Worm (Caenorhabditis elegans) whole organism, L2 larva: Measurements from ENCODE around the gene srg-3.

Experiments used
- F13H6.1 ChIP-seq: sonication (generic microtip); optimal IDR thresholded peaks from 2 replicates; lab custom pipeline; 2016; ENCODE audit warnings: missing genetic modification characterization, missing compliant biosample characterization
- R02D3.7 ChIP-seq: fragments of 150-350 bp; optimal IDR thresholded peaks from 2 replicates; lab custom pipeline; 2014; ENCODE audit warnings: missing biosample characterization, missing genetic modification characterization
- Y55F3AM.14 ChIP-seq: fragments of 200-800 bp; sonication (Bioruptor generic); optimal IDR thresholded peaks from 2 replicates; lab custom pipeline; 2018; ENCODE audit warnings: mild to moderate bottlenecking, missing genetic modification characterization, missing compliant biosample characterization
- ZK546.5 ChIP-seq: sonication (generic microtip); optimal IDR thresholded peaks from 2 replicates; lab custom pipeline; 2017; ENCODE audit warnings: missing biosample characterization, missing genetic modification characterization
- fos-1 ChIP-seq: fragments of 150-350 bp; optimal IDR thresholded peaks from 2 replicates; lab custom pipeline; 2014; ENCODE audit warnings: missing biosample characterization, missing genetic modification characterization
- snpc-4 ChIP-seq: fragments of 150-350 bp; optimal IDR thresholded peaks from 2 replicates; lab custom pipeline; 2014; ENCODE audit warnings: missing biosample characterization, missing genetic modification characterization
- ztf-11 ChIP-seq: sonication (generic microtip); optimal IDR thresholded peaks from 2 replicates; lab custom pipeline; 2017; ENCODE audit warnings: missing biosample characterization, missing genetic modification characterization

DNA sequence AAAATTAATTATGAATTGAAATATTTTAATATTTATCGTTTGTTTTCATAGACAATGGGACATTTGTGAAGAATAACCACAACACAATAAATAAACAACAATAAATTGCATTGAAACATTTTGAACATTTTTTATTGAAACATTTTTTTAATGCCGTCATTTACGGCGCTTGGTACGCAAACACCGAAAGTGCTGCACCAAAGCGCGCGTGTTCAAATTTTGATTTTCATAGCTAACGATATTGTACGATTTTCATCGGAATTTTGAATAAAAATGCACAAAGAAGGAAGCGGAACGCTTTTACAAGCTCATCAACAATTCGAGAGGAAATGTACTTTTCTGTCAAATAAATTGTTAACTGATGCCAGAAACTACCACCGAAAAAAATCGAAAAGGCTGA is 33.6 kb upstream of the srg-3 start:
- TF ChIP-seq R02D3.7 (tag; lab: Kevin White, UChicago) = no peak
- TF ChIP-seq snpc-4 = no peak
- no peak for TF ChIP-seq F13H6.1 (tag; lab: Kevin White, UChicago)
- no peak for TF ChIP-seq Y55F3AM.14 (GFP tag; lab: Kevin White, UChicago)
- no peak for TF ChIP-seq ZK546.5 (tag; lab: Kevin White, UChicago)
- TF ChIP-seq ztf-11 (tag; lab: Kevin White, UChicago) = no peak
- TF ChIP-seq fos-1 (tag; lab: Kevin White, UChicago) = no peak
